Worm (Caenorhabditis elegans): ENCODE measurements around the gene unc-30.

Gene unc-30

DNA sequence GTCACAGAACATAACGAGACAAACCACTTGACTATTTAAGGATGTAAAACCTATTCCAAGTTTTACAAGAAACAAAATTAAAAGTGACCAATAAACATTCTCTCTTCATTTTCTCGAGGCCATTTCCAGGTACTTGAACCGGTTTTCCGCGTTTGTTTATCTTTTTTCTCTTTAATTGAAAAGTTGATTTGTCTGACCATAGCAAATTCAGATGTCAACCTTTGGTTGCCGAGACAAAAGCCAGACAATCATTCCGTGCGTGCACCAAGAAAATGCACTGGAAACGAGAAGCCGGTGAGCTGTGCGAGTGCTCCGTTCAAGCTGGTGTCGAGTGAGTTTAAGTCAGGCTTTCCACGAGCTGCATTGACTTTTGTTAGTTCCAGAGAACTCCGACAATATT lies 36.7 kb upstream of the unc-30 start:
- TF ChIP-seq ztf-16 (tag; optimal IDR thresholded peaks at IDR 0.05) (no peak), dmd-4 (tag; optimal IDR thresholded peaks at IDR 0.05; ENCODE audit: borderline replicate concordance) (no peak), eyg-1 (tag; optimal IDR thresholded peaks at IDR 0.05) (no peak), mec-3 (tag; optimal IDR thresholded peaks at IDR 0.05; ENCODE audit: borderline replicate concordance) (no peak), F13H6.1 (tag; optimal IDR thresholded peaks at IDR 0.05) (no peak), nhr-11 (tag; optimal IDR thresholded peaks at IDR 0.05) (no peak)

DNA sequence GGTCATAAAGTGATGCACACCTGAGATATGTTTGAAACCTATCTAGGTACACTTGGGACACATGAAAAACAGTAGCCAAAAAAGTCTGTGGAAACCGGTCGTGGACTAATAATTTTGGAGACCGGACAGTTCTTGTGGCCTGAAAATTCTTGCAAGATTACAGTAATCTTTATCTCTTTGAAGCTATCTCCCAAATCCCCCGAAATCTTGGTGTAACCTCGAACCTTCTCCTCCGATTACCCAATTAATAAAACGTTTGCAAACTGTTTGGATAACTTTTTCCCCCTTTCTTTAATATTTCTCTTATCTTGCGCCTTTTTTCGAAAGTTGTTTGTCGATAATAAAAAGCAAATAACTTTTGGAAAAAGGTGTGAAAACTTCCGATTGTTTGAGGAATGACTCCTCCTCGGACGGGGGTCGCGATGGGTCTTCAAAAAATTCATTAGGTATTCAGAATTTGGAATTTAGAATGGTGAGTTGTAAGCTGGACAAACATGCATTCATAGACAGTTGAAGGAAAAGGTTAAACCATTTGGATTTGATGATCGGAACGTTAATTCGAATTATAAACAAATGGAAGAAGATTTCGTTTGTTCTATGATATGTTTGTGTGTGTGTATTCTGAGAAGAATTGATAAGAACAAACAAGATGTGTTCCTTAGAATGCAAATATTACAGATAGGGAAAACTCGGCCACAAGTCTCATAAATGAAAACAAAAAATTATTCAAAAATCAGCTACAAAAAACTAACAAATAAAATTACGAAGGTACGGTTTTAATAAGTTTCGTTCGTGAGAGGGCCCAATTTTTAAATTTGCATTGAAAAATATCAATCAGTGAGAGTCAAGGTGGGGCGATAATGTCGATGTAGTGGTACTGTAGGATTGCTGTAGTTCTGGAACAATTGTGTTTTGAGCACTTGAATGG lies 35.7 kb upstream of the unc-30 start:
- TF ChIP-seq fax-1 (tag; optimal IDR thresholded peaks at IDR 0.05) (no peak), pat-9 (tag; optimal IDR thresholded peaks at IDR 0.05) (no peak), unc-3 (GFP tag; conservative IDR thresholded peaks at IDR 0.05) (no peak), unc-3 (tag; optimal IDR thresholded peaks at IDR 0.05) (no peak), tbx-2 (tag; optimal IDR thresholded peaks at IDR 0.05) (no peak), hlh-13 (GFP tag; optimal IDR thresholded peaks at IDR 0.05) (no peak), lim-6 (tag; optimal IDR thresholded peaks at IDR 0.05) (no peak), ttx-3 (tag; optimal IDR thresholded peaks at IDR 0.05) (no peak), fkh-6 (tag; optimal IDR thresholded peaks at IDR 0.05) (no peak), pha-4 (tag; optimal IDR thresholded peaks at IDR 0.05) (no peak), Y22D7AL.16 (tag; optimal IDR thresholded peaks at IDR 0.05) (no peak), ceh-9 (tag; optimal IDR thresholded peaks at IDR 0.05) (no peak)

DNA sequence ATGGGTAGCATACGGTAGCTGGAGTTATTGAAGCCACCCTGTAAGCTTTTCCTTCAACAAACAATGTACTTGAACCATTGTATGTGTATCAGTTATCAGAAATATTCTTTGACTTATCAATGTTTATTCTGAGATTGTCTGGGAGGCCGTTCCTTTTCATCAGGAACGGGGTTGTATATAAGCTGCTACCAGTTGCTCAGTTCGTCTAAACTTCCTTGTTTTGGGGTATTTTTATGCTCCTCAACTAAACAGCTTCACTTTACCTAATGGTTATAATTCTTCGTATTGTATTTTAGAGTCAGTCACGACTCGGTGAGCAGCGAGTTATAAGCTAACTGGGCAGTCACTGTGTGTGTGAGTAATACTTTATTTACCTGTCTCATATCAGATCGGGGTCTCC lies 33.1 kb upstream of the unc-30 start:
- TF ChIP-seq F13H6.1 (tag; optimal IDR thresholded peaks at IDR 0.05) (no peak), ceh-18 (tag; optimal IDR thresholded peaks at IDR 0.05) (no peak), elt-2 (tag; optimal IDR thresholded peaks at IDR 0.05) (no peak), ceh-45 (GFP tag; IDR thresholded peaks at IDR 0.05) (no peak), rnt-1 (tag; optimal IDR thresholded peaks at IDR 0.05) (no peak), hlh-8 (tag; optimal IDR thresholded peaks at IDR 0.05) (no peak), hlh-30 (tag; optimal IDR thresholded peaks at IDR 0.05; ENCODE audit: insufficient read depth) (no peak), ahr-1 (tag; optimal IDR thresholded peaks at IDR 0.05) (no peak), npax-4 (tag; optimal IDR thresholded peaks at IDR 0.05) (no peak), elt-4 (tag; optimal IDR thresholded peaks at IDR 0.05) (no peak), eyg-1 (tag; optimal IDR thresholded peaks at IDR 0.05) (no peak), ceh-31 (tag; optimal IDR thresholded peaks at IDR 0.05) (no peak), ceh-14 (tag; optimal IDR thresholded peaks at IDR 0.05) (no peak), nfya-1 (tag; optimal IDR thresholded peaks at IDR 0.05) (no peak), odd-2 (tag; optimal IDR thresholded peaks at IDR 0.05) (no peak), ceh-34 (tag; optimal IDR thresholded peaks at IDR 0.05) (no peak)

DNA sequence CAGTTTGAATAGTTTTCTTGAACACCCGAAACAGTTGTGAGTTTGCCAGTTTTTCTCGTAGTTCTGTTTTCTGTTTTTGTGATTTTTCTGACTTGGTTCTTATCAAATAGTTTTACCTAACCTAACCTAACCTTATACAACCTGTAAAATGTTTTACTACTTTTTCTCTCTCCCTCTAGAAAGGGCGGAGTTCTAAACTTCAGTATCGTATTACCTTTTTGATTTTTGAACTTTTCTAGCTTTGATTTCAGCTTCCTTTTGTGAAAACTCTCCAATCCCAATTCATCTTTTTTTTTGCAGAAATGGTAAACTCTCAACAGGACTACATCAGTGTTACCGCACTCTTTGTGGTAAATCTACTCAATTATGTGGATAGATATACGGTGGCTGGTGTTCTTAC lies 32.1 kb upstream of the unc-30 start, which contains the start of gene spin-2:
spin-2 (plus strand) TSS at position 301 of the 400 bp plus-strand sequence.
- TF ChIP-seq unc-3 (GFP tag; conservative IDR thresholded peaks at IDR 0.05) (no peak), unc-3 (tag; optimal IDR thresholded peaks at IDR 0.05) (no peak), tbx-7 (tag; optimal IDR thresholded peaks at IDR 0.05) (no peak), pha-4 (tag; optimal IDR thresholded peaks at IDR 0.05) (no peak), elt-2 (tag; optimal IDR thresholded peaks at IDR 0.05) (no peak), ceh-31 (tag; optimal IDR thresholded peaks at IDR 0.05) (no peak), hlh-6 (tag; optimal IDR thresholded peaks at IDR 0.05) (no peak), sox-4 (tag; optimal IDR thresholded peaks at IDR 0.05) (no peak), pax-1 (tag; optimal IDR thresholded peaks at IDR 0.05) (no peak), madf-2 (tag; optimal IDR thresholded peaks at IDR 0.05) (no peak), fkh-10 (GFP tag; optimal IDR thresholded peaks at IDR 0.05) (no peak), ceh-2 (tag; optimal IDR thresholded peaks at IDR 0.05) (no peak), K09A11.1 (tag; optimal IDR thresholded peaks at IDR 0.05; ENCODE audit: insufficient read depth) (no peak), lin-11 (tag; optimal IDR thresholded peaks at IDR 0.05) (no peak), pros-1 (tag; optimal IDR thresholded peaks at IDR 0.05) (no peak), ceh-9 (tag; optimal IDR thresholded peaks at IDR 0.05) (no peak), ceh-6 (GFP tag; optimal IDR thresholded peaks at IDR 0.05) (no peak)

Measured in whole organism, late embryonic.